Worm (Caenorhabditis elegans) whole organism, L2 larva: ENCODE results near the gene C34F11.5.
A peak's percentile ranks its signal among the peaks of the same experiment; 100 is the strongest.

ENCODE experiments used
- F13H6.1 ChIP-seq: sonication (generic microtip); optimal IDR thresholded peaks from 2 replicates; lab custom pipeline; 2016; ENCODE audit warnings: missing genetic modification characterization, missing compliant biosample characterization
- Y55F3AM.14 ChIP-seq: fragments of 200-800 bp; sonication (Bioruptor generic); optimal IDR thresholded peaks from 2 replicates; lab custom pipeline; 2018; ENCODE audit warnings: mild to moderate bottlenecking, missing genetic modification characterization, missing compliant biosample characterization
- ama-1 ChIP-seq: fragments of 150-350 bp; optimal IDR thresholded peaks from 2 replicates; lab custom pipeline; 2018; ENCODE audit warnings: inconsistent platforms
- blmp-1 ChIP-seq: sonication (generic microtip); optimal IDR thresholded peaks from 2 replicates; lab custom pipeline; 2017; ENCODE audit warnings: missing genetic modification characterization, mild to moderate bottlenecking, missing compliant biosample characterization, antibody characterized with exemption, moderate library complexity; ENCODE audit not compliant: insufficient read depth
- ceh-16 ChIP-seq: fragments of 150-350 bp; optimal IDR thresholded peaks from 2 replicates; lab custom pipeline; 2014; ENCODE audit warnings: missing biosample characterization, missing genetic modification characterization
- ceh-82 ChIP-seq: fragments of 150-350 bp; optimal IDR thresholded peaks from 2 replicates; lab custom pipeline; 2014; ENCODE audit warnings: missing biosample characterization, missing genetic modification characterization
- crh-2 ChIP-seq: sonication (generic microtip); optimal IDR thresholded peaks from 2 replicates; lab custom pipeline; 2017; ENCODE audit warnings: missing biosample characterization, missing genetic modification characterization
- dmd-4 ChIP-seq: sonication (generic microtip); optimal IDR thresholded peaks from 2 replicates; lab custom pipeline; 2017; ENCODE audit warnings: missing biosample characterization, missing genetic modification characterization
- egl-27 ChIP-seq: sonication (generic microtip); optimal IDR thresholded peaks from 3 replicates; lab custom pipeline; 2017; ENCODE audit warnings: missing biosample characterization, missing genetic modification reagents, missing genetic modification characterization
- elt-3 ChIP-seq: sonication (generic microtip); optimal IDR thresholded peaks from 2 replicates; lab custom pipeline; 2017; ENCODE audit warnings: missing biosample characterization, missing genetic modification characterization
- fos-1 ChIP-seq: fragments of 150-350 bp; optimal IDR thresholded peaks from 2 replicates; lab custom pipeline; 2014; ENCODE audit warnings: missing biosample characterization, missing genetic modification characterization
- gmeb-1 ChIP-seq: fragments of 150-350 bp; optimal IDR thresholded peaks from 2 replicates; lab custom pipeline; 2014; ENCODE audit warnings: missing biosample characterization, missing genetic modification characterization
- lin-11 ChIP-seq: fragments of 150-350 bp; sonication (generic microtip); optimal IDR thresholded peaks from 2 replicates; lab custom pipeline; 2014; ENCODE audit warnings: missing biosample characterization, missing genetic modification characterization, inconsistent platforms, mixed read lengths
- lsy-2 ChIP-seq, 2 experiments: fragments of 150-350 bp in 1 of 2; sonication (generic microtip) in 1 of 2; optimal IDR thresholded peaks; 2 replicates each; lab custom pipeline; 2014 to 2017; ENCODE audit warnings: missing biosample characterization in 2 of 2, missing genetic modification characterization in 2 of 2
- mab-5 ChIP-seq: fragments of 150-350 bp; optimal IDR thresholded peaks from 2 replicates; lab custom pipeline; 2014; ENCODE audit warnings: missing biosample characterization, missing genetic modification characterization
- mbf-1 ChIP-seq: sonication (generic microtip); optimal IDR thresholded peaks from 2 replicates; lab custom pipeline; 2017; ENCODE audit warnings: missing biosample characterization, missing genetic modification characterization
- mdl-1 ChIP-seq, 2 experiments: fragments of 150-350 bp in 1 of 2; sonication (generic microtip) in 1 of 2; optimal IDR thresholded peaks; 2 replicates each; lab custom pipeline; 2017; ENCODE audit warnings: missing biosample characterization in 2 of 2, missing genetic modification characterization in 2 of 2
- nhr-10 ChIP-seq: sonication (generic microtip); optimal IDR thresholded peaks from 2 replicates; lab custom pipeline; 2017; ENCODE audit warnings: missing biosample characterization, missing genetic modification characterization
- nhr-11 ChIP-seq: fragments of 150-350 bp; optimal IDR thresholded peaks from 2 replicates; lab custom pipeline; 2014; ENCODE audit warnings: missing biosample characterization, missing genetic modification characterization
- nhr-129 ChIP-seq: fragments of 150-350 bp; optimal IDR thresholded peaks from 2 replicates; lab custom pipeline; 2014; ENCODE audit warnings: missing biosample characterization, missing genetic modification characterization
- nhr-21 ChIP-seq: fragments of 150-350 bp; optimal IDR thresholded peaks from 2 replicates; lab custom pipeline; 2014; ENCODE audit warnings: missing biosample characterization, missing genetic modification characterization
- nhr-23 ChIP-seq: fragments of 150-350 bp; optimal IDR thresholded peaks from 2 replicates; lab custom pipeline; 2014; ENCODE audit warnings: missing biosample characterization, missing genetic modification reagents, missing genetic modification characterization
- nhr-237 ChIP-seq: fragments of 150-350 bp; optimal IDR thresholded peaks from 2 replicates; lab custom pipeline; 2014; ENCODE audit warnings: missing biosample characterization, missing genetic modification characterization
- nhr-25 ChIP-seq: fragments of 150-350 bp; sonication (generic microtip); optimal IDR thresholded peaks from 3 replicates; lab custom pipeline; 2014; ENCODE audit warnings: missing biosample characterization, missing genetic modification characterization
- nhr-77 ChIP-seq: fragments of 150-350 bp; optimal IDR thresholded peaks from 2 replicates; lab custom pipeline; 2014; ENCODE audit warnings: missing biosample characterization, missing genetic modification characterization
- skn-1 ChIP-seq: sonication (generic microtip); optimal IDR thresholded peaks from 2 replicates; lab custom pipeline; 2017; ENCODE audit warnings: missing biosample characterization, missing genetic modification characterization
- sma-9 ChIP-seq, 2 experiments: fragments of 150-350 bp in 1 of 2; sonication (generic microtip) in 1 of 2; optimal IDR thresholded peaks; 2 replicates each; lab custom pipeline; 2014 to 2016; ENCODE audit warnings: missing genetic modification characterization in 2 of 2, mild to moderate bottlenecking in 1 of 2, missing biosample characterization in 1 of 2, missing compliant biosample characterization in 1 of 2, missing genetic modification reagents in 1 of 2, moderate library complexity in 1 of 2
- snpc-4 ChIP-seq: fragments of 150-350 bp; optimal IDR thresholded peaks from 2 replicates; lab custom pipeline; 2014; ENCODE audit warnings: missing biosample characterization, missing genetic modification characterization
- unc-39 ChIP-seq: fragments of 150-350 bp; optimal IDR thresholded peaks from 2 replicates; lab custom pipeline; 2014; ENCODE audit warnings: missing biosample characterization, missing genetic modification characterization
- zag-1 ChIP-seq: fragments of 150-350 bp; optimal IDR thresholded peaks from 2 replicates; lab custom pipeline; 2014; ENCODE audit warnings: missing biosample characterization, missing genetic modification characterization
- ztf-11 ChIP-seq: sonication (generic microtip); optimal IDR thresholded peaks from 2 replicates; lab custom pipeline; 2017; ENCODE audit warnings: missing biosample characterization, missing genetic modification characterization
- ztf-4 ChIP-seq: fragments of 150-350 bp; optimal IDR thresholded peaks from 2 replicates; lab custom pipeline; 2014; ENCODE audit warnings: missing biosample characterization, missing genetic modification characterization

The C34F11.5 gene

DNA sequence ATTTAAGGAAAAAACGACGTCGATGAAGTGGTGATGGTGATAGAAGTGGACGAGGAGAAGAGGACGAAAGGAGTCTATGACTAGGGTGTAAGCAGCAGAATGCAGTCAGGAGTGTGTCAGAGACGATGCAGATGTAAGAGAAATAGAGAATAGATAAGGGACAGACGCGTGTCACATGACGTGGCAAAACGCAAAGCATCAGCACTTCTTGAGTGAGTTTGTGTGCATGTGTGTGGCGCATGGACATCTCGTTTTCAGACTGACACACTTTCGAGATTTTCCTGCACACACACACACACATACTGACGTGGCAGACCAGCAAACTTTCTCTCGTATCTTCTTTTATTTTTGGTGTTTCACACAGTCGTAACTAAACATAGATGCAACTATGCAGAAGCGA, 13.2 kb upstream of the C34F11.5 start (continued):
- peak; percentile 66 for TF ChIP-seq gmeb-1 (tag; lab: Kevin White, UChicago)
- no peak for TF ChIP-seq nhr-23 (tag; lab: Kevin White, UChicago)
- TF ChIP-seq mbf-1 (tag; lab: Kevin White, UChicago): no peak
- TF ChIP-seq nhr-11 (tag; lab: Kevin White, UChicago): no peak

DNA sequence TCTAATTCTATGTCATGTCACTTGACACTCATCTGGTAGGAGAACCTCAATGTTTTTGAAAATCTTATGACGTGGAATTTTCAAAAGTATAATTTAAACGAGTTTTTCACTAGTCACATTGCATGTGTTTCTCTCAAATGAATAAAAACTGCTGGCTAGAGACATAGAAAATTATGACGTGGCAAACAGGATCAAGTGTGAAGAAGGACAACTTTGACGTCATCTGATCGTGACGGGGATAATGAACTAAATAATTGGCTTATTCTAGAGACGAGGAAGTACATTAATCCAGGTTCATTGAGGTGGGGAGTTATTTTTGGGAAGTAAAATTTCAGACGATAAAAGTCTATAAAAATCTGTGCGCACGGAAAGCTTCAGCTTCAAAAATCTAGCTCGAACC, 12.4 kb upstream of the C34F11.5 start:
- TF ChIP-seq egl-27: no peak
- no peak for TF ChIP-seq ztf-4 (tag; lab: Kevin White, UChicago)
- TF ChIP-seq lsy-2 (tag; optimal IDR thresholded peaks at IDR 0.05; lab: Kevin White, UChicago): peak in 1 of 2 experiments; percentile 38
- TF ChIP-seq snpc-4 (tag; lab: Kevin White, UChicago): no peak
- no peak for TF ChIP-seq unc-39
- peak; percentile 40 for TF ChIP-seq nhr-25 (tag; lab: Kevin White, UChicago)
- no peak for TF ChIP-seq mab-5 (tag; lab: Kevin White, UChicago)
- no peak for TF ChIP-seq zag-1 (tag; lab: Kevin White, UChicago)
- TF ChIP-seq nhr-10 (tag; lab: Kevin White, UChicago): no peak
- TF ChIP-seq ceh-16 (tag; lab: Kevin White, UChicago): no peak
- TF ChIP-seq Y55F3AM.14 (GFP tag; lab: Kevin White, UChicago): no peak

DNA sequence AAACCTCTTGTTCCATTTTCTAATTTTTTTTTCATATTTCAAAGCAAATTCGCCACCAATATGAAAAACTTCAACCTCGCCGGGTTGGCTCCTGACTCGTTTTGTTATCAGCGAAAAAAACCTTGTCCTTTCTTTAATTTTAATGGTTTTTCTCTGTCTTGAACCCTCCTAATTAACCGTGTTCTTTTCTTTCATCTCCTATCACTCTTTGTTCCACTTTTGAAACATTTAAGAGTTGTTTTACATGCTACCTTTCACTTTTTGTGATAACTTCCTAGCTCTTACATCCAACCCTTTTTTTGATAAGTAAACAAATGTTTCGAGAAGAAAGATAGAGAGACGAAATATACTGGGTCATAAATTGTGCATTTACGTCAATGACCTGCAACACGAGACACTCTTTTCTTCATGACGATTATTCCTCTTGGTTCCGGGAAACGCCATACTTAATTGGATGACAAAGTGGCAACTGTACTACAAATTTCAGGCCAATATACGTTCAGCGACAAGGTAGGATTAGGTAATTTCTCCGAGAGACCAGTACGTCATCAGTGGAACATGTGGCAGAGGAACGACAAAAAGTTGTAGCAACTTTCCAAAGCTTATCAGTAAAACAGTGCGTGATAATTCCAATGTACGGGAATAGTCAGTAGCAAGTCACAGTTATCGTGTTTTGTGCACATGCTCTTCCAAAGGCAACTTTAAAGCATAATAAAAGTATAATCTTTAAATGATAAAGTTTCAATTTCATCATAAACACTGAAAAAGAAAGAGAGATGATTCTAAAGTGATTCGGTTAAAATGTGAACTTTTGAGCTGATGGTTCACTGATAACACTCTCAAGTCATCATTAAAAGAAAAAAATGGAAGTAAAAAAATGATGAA, 10.7 kb upstream of the C34F11.5 start:
- TF ChIP-seq F13H6.1 (tag; lab: Kevin White, UChicago) (peak; percentile 2), sma-9 (GFP tag; optimal IDR thresholded peaks at IDR 0.05; lab: Kevin White, UChicago) (peak; percentile 51), sma-9 (tag; optimal IDR thresholded peaks at IDR 0.05; lab: Kevin White, UChicago) (no peak), ztf-11 (tag; lab: Kevin White, UChicago) (no peak), fos-1 (tag; lab: Kevin White, UChicago) (peak; percentile 68)
- TF ChIP-seq, all 48 proteins: peak for 3

DNA sequence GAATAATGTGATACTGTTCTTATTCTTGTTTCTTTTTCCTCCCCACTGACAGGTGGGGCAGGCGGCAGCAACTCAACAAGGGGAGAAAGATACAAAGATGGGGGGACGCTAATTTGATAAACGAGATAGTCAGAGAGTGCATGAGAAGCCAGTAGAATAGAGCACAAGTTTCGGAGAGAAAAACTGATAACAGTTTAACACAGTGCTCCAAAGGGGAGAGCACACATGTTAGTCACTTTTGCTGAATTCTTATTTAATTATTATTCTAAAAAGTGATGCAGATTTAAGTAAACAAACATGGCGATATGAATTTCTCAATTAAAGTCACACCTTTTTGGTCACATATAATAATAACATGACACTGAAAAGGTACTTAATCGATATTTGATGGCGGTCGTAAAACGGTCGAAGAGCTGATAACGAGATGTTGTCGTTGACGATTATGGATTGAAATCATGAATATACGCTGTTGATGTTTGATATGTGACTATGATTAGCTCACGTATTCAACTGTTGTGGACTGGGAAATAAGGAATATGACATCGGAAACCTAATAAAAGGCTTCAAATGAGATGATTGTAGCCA, 9.6 kb upstream of the C34F11.5 start:
- TF ChIP-seq fos-1 (tag; lab: Kevin White, UChicago) (peak; percentile 59), sma-9 (GFP tag; optimal IDR thresholded peaks at IDR 0.05; lab: Kevin White, UChicago) (peak; percentile 14), sma-9 (tag; optimal IDR thresholded peaks at IDR 0.05; lab: Kevin White, UChicago) (no peak), nhr-129 (tag; lab: Kevin White, UChicago) (no peak), egl-27 (peak; percentile 15), F13H6.1 (tag; lab: Kevin White, UChicago) (peak; percentile 25)

DNA sequence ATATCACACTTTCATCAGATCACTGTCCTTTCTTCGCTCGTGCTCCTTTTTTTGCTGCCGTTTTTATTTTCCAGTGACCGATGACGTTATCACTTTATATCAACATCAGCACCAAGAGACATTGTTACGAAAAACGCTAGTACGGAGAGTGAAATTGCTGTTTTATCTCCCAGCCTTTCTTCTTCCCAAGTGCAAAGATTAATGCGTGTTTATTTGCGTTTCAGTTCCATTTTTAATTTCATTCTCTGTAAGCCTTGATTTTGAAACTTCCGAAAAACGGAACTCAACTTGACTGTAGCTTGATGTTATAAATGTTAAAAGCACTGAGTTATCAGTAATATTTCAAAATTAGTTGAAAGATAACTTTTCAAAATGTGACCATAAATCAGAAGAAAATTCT, 8.7 kb upstream of the C34F11.5 start:
- TF ChIP-seq sma-9 (GFP tag; optimal IDR thresholded peaks at IDR 0.05; lab: Kevin White, UChicago) (peak; percentile 29), sma-9 (tag; optimal IDR thresholded peaks at IDR 0.05; lab: Kevin White, UChicago) (no peak), nhr-11 (tag; lab: Kevin White, UChicago) (no peak), fos-1 (tag; lab: Kevin White, UChicago) (peak; percentile 63)

DNA sequence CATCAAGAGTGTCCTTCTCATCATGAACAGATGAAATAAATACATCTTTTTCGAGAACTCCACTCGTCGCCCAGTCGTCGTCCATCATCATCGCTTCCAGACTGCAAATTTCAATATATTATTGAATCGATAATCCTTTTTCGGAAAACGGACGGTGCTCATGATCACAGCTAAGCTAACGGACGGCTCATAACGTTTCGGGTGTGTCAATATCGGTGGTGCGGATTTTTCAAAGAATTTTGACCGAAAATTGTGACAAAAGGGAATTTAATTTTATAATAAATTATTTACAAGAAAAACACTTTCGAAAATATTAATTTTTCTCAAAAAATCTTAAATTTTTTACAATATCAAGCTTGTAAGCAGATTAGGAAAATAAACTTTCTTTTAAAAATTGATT, 8.1 kb upstream of the C34F11.5 start, which contains the start of gene crh-2:
Gene crh-2, minus strand, starts transcription at position 101 of the 400 bp plus-strand sequence.
- TF ChIP-seq egl-27: no peak
- no peak for TF ChIP-seq nhr-77 (tag; lab: Kevin White, UChicago)
- no peak for TF ChIP-seq crh-2 (tag; lab: Kevin White, UChicago)
- TF ChIP-seq ztf-11 (tag; lab: Kevin White, UChicago): no peak
- no peak for TF ChIP-seq blmp-1 (tag; lab: Kevin White, UChicago)
- TF ChIP-seq unc-39: no peak
- no peak for TF ChIP-seq ceh-82 (tag; lab: Kevin White, UChicago)
- no peak for TF ChIP-seq ztf-4 (tag; lab: Kevin White, UChicago)
- TF ChIP-seq mdl-1 (tag; optimal IDR thresholded peaks at IDR 0.05; lab: Kevin White, UChicago): no peak
- TF ChIP-seq dmd-4: no peak
- no peak for TF ChIP-seq lin-11 (tag; lab: Kevin White, UChicago)
- no peak for TF ChIP-seq elt-3
- no peak for TF ChIP-seq skn-1
- no peak for TF ChIP-seq nhr-237 (tag; lab: Kevin White, UChicago)
- TF ChIP-seq nhr-21 (tag; lab: Kevin White, UChicago): no peak
- TF ChIP-seq ama-1 (lab: Kevin White, UChicago): no peak
